1 fruit fly cellular context compared by ENCODE assay signal in genomic region chr3L:11648410-11648809, dm6.
A peak's percentile ranks its signal among the peaks of the same experiment; 100 is the strongest.
TF ChIP-seq lines count a peak whose summit lies in the region.

Gene RIOK1 (minus strand): TSS chr3L:11648474.
Gene Polr3H (plus strand): TSS chr3L:11648756.

TF ChIP-seq in whole organism, embryonic, 481 proteins besides CTCF, POLR2A, EP300 and RAD21 (continued from another document and continues in another):
- TF ChIP-seq tup (GFP tag; optimal IDR thresholded peaks at IDR 0.05; lab: Kevin White, UChicago) (peak; percentile 4), Ets65A (GFP tag; lab: Kevin White, UChicago) (peak; percentile 88), Dll (GFP tag; IDR thresholded peaks at IDR 0.05; lab: Robert Waterston, UW; ENCODE audit: partially characterized antibody) (peak; percentile 54; the same call in 1 of the 4 replicates), H2.0 (GFP tag; IDR thresholded peaks at IDR 0.05; lab: Robert Waterston, UW) (peak; percentile 74), ewg (GFP tag; optimal IDR thresholded peaks at IDR 0.05; lab: Kevin White, UChicago) (peak; percentile 34), HLH3B (GFP tag; IDR thresholded peaks at IDR 0.05; lab: Robert Waterston, UW) (peak; percentile 49; the same call in 1 of the 2 replicates), Sox100B (GFP tag; optimal IDR thresholded peaks at IDR 0.05; lab: Kevin White, UChicago) (no peak), NfI (GFP tag; optimal IDR thresholded peaks at IDR 0.05; lab: Kevin White, UChicago) (peak; percentile 72), CG10147 (GFP tag; optimal IDR thresholded peaks at IDR 0.05; lab: Kevin White, UChicago) (no peak), Pdp1 (GFP tag; optimal IDR thresholded peaks at IDR 0.05; lab: Kevin White, UChicago) (peak in 1 of 2 experiments; percentile 10), dmrt99B (tag; optimal IDR thresholded peaks at IDR 0.05; lab: Kevin White, UChicago) (no peak), Taf1 (GFP tag; IDR thresholded peaks at IDR 0.05; lab: Robert Waterston, UW) (no peak), Drgx (GFP tag; IDR thresholded peaks at IDR 0.05; lab: Robert Waterston, UW) (peak; percentile 46; the same call in 1 of the 2 replicates), repo (GFP tag; optimal IDR thresholded peaks at IDR 0.05; lab: Kevin White, UChicago) (peak; percentile 24), Myb (GFP tag; optimal IDR thresholded peaks at IDR 0.05; lab: Kevin White, UChicago) (peak; percentile 37), CG6254 (GFP tag; optimal IDR thresholded peaks at IDR 0.05; lab: Kevin White, UChicago) (peak; percentile 16), nerfin-2 (GFP tag; IDR thresholded peaks at IDR 0.05; lab: Robert Waterston, UW; ENCODE audit: partially characterized antibody) (no peak), CG3847 (GFP tag; IDR thresholded peaks at IDR 0.05; lab: Robert Waterston, UW) (no peak; the same call in 1 of the 2 replicates), zfh1 (GFP tag; IDR thresholded peaks at IDR 0.05; lab: Robert Waterston, UW) (peak; percentile 48; the same call in 2 of the 3 replicates), trem (tag; optimal IDR thresholded peaks at IDR 0.05; lab: Kevin White, UChicago) (peak; percentile 70), CrebB (tag; optimal IDR thresholded peaks at IDR 0.05; lab: Kevin White, UChicago) (peak; percentile 29), CG15601 (tag; optimal IDR thresholded peaks at IDR 0.05; lab: Kevin White, UChicago) (no peak), Bgb (GFP tag; IDR thresholded peaks at IDR 0.05; lab: Robert Waterston, UW; ENCODE audit: partially characterized antibody) (no peak), CG18011 (GFP tag; optimal IDR thresholded peaks at IDR 0.05; lab: Kevin White, UChicago) (peak; percentile 59), yki (optimal IDR thresholded peaks at IDR 0.05; lab: Kevin White, UChicago) (no peak), fru (optimal IDR thresholded peaks at IDR 0.05; lab: Kevin White, UChicago) (no peak), az2 (GFP tag; optimal IDR thresholded peaks at IDR 0.05; lab: Kevin White, UChicago) (peak; percentile 79), tgo (GFP tag; IDR thresholded peaks at IDR 0.05; lab: Robert Waterston, UW) (peak; percentile 74), Nf-YC (tag; optimal IDR thresholded peaks at IDR 0.05; lab: Kevin White, UChicago) (no peak), lov (optimal IDR thresholded peaks at IDR 0.05; lab: Kevin White, UChicago) (no peak), lov (GFP tag; IDR thresholded peaks at IDR 0.05; lab: Robert Waterston, UW) (no peak), Hr51 (GFP tag; optimal IDR thresholded peaks at IDR 0.05; lab: Kevin White, UChicago) (peak in 1 of 2 experiments; percentile 63), CG2889 (GFP tag; IDR thresholded peaks at IDR 0.05; lab: Robert Waterston, UW) (peak; percentile 57; the same call in 1 of the 3 replicates), CG4404 (GFP tag; IDR thresholded peaks at IDR 0.05; lab: Robert Waterston, UW) (peak; percentile 24; the same call in 1 of the 2 replicates), CG2129 (GFP tag; IDR thresholded peaks at IDR 0.05; lab: Robert Waterston, UW; ENCODE audit: partially characterized antibody) (no peak), D19A (tag; optimal IDR thresholded peaks at IDR 0.05; lab: Kevin White, UChicago) (no peak), CG12104 (GFP tag; optimal IDR thresholded peaks at IDR 0.05; lab: Kevin White, UChicago) (no peak), CG15269 (tag; optimal IDR thresholded peaks at IDR 0.05; lab: Kevin White, UChicago) (no peak), PHDP (tag; optimal IDR thresholded peaks at IDR 0.05; lab: Kevin White, UChicago) (no peak), HLHmδ (GFP tag; optimal IDR thresholded peaks at IDR 0.05; lab: Kevin White, UChicago) (no peak), ind (GFP tag; optimal IDR thresholded peaks at IDR 0.05; lab: Kevin White, UChicago) (peak; percentile 76), BEAF-32 (GFP tag; optimal IDR thresholded peaks at IDR 0.05; lab: Kevin White, UChicago) (peak; percentile 50), ssp (GFP tag; IDR thresholded peaks at IDR 0.05; lab: Robert Waterston, UW) (0 out of 2 replicates have a peak, but pooled peaks have one; percentile 40), sens (GFP tag; lab: Kevin White, UChicago) (peak; percentile 97), bab2 (GFP tag; optimal IDR thresholded peaks at IDR 0.05; lab: Kevin White, UChicago) (peak; percentile 20), Gug (GFP tag; IDR thresholded peaks at IDR 0.05; lab: Robert Waterston, UW) (peak; percentile 51; the same call in 3 of the 4 replicates), Ptx1 (GFP tag; IDR thresholded peaks at IDR 0.05; lab: Robert Waterston, UW) (peak; percentile 63; the same call in 1 of the 2 replicates), fu2 (GFP tag; optimal IDR thresholded peaks at IDR 0.05; lab: Kevin White, UChicago) (peak; percentile 66), E2f2 (GFP tag; IDR thresholded peaks at IDR 0.05; lab: Robert Waterston, UW) (peak; percentile 67), ATbp (GFP tag; optimal IDR thresholded peaks at IDR 0.05; lab: Kevin White, UChicago) (no peak), Rfx (GFP tag; IDR thresholded peaks at IDR 0.05; lab: Robert Waterston, UW) (peak; percentile 72), Usf (GFP tag; optimal IDR thresholded peaks at IDR 0.05; lab: Kevin White, UChicago) (no peak), CG4707 (GFP tag; optimal IDR thresholded peaks at IDR 0.05; lab: Kevin White, UChicago) (no peak), ttk (GFP tag; IDR thresholded peaks at IDR 0.05; lab: Robert Waterston, UW) (peak; percentile 31; the same call in 1 of the 2 replicates), abd-A (tag; optimal IDR thresholded peaks at IDR 0.05; lab: Kevin White, UChicago) (no peak), trh (GFP tag; optimal IDR thresholded peaks at IDR 0.05; lab: Kevin White, UChicago) (peak; percentile 29), emc (GFP tag; optimal IDR thresholded peaks at IDR 0.05; lab: Kevin White, UChicago) (no peak), pfk (GFP tag; optimal IDR thresholded peaks at IDR 0.05; lab: Kevin White, UChicago) (no peak), sna (GFP tag; IDR thresholded peaks at IDR 0.05; lab: Robert Waterston, UW; ENCODE audit: partially characterized antibody) (no peak), nerfin-1 (tag; optimal IDR thresholded peaks at IDR 0.05; lab: Kevin White, UChicago) (no peak), CG10267 (tag; optimal IDR thresholded peaks at IDR 0.05; lab: Kevin White, UChicago) (peak; percentile 69), Xrp1 (GFP tag; IDR thresholded peaks at IDR 0.05; lab: Robert Waterston, UW) (peak; percentile 67; the same call in 1 of the 2 replicates), CG17829 (tag; optimal IDR thresholded peaks at IDR 0.05; lab: Kevin White, UChicago) (no peak), bsh (GFP tag; optimal IDR thresholded peaks at IDR 0.05; lab: Kevin White, UChicago) (no peak), CG8359 (GFP tag; optimal IDR thresholded peaks at IDR 0.05; lab: Kevin White, UChicago; ENCODE audit: borderline replicate concordance) (no peak), shn (GFP tag; optimal IDR thresholded peaks at IDR 0.05; lab: Kevin White, UChicago) (peak; percentile 67), Oaz (GFP tag; IDR thresholded peaks at IDR 0.05; lab: Robert Waterston, UW) (peak; percentile 27; the same call in 1 of the 2 replicates), CG12659 (GFP tag; optimal IDR thresholded peaks at IDR 0.05; lab: Kevin White, UChicago) (peak; percentile 72), MBD-R2 (GFP tag; IDR thresholded peaks at IDR 0.05; lab: Robert Waterston, UW) (peak; percentile 88), CoRest (tag; optimal IDR thresholded peaks at IDR 0.05; lab: Kevin White, UChicago) (no peak), CG16813 (GFP tag; IDR thresholded peaks at IDR 0.05; lab: Robert Waterston, UW; ENCODE audit: partially characterized antibody) (no peak), CG16779 (GFP tag; IDR thresholded peaks at IDR 0.05; lab: Robert Waterston, UW) (no peak), CG18599 (GFP tag; optimal IDR thresholded peaks at IDR 0.05; lab: Kevin White, UChicago) (no peak), sob (GFP tag; IDR thresholded peaks at IDR 0.05; lab: Robert Waterston, UW) (peak; percentile 28; the same call in 1 of the 2 replicates), cg (GFP tag; optimal IDR thresholded peaks at IDR 0.05; lab: Kevin White, UChicago) (no peak), HmgD (GFP tag; optimal IDR thresholded peaks at IDR 0.05; lab: Kevin White, UChicago) (no peak), ab (GFP tag; optimal IDR thresholded peaks at IDR 0.05; lab: Kevin White, UChicago) (peak; percentile 68), so (GFP tag; IDR thresholded peaks at IDR 0.05; lab: Robert Waterston, UW) (no peak), CG7839 (tag; optimal IDR thresholded peaks at IDR 0.05; lab: Kevin White, UChicago) (no peak), CG17568 (GFP tag; optimal IDR thresholded peaks at IDR 0.05; lab: Kevin White, UChicago) (no peak), Adf1 (GFP tag; IDR thresholded peaks at IDR 0.05; lab: Robert Waterston, UW) (peak; percentile 41; the same call in 1 of the 2 replicates), Jarid2 (GFP tag; optimal IDR thresholded peaks at IDR 0.05; lab: Kevin White, UChicago) (no peak), CG8388 (GFP tag; optimal IDR thresholded peaks at IDR 0.05; lab: Kevin White, UChicago) (peak; percentile 48), fd64A (GFP tag; optimal IDR thresholded peaks at IDR 0.05; lab: Kevin White, UChicago) (no peak), CG31441 (GFP tag; IDR thresholded peaks at IDR 0.05; lab: Robert Waterston, UW) (no peak), Fer2 (tag; optimal IDR thresholded peaks at IDR 0.05; lab: Kevin White, UChicago) (no peak), MTF-1 (GFP tag; optimal IDR thresholded peaks at IDR 0.05; lab: Kevin White, UChicago; ENCODE audit: borderline replicate concordance) (no peak), CG6854 (GFP tag; optimal IDR thresholded peaks at IDR 0.05; lab: Kevin White, UChicago) (no peak), maf-S (GFP tag; optimal IDR thresholded peaks at IDR 0.05; lab: Kevin White, UChicago) (peak; percentile 49), danr (GFP tag; IDR thresholded peaks at IDR 0.05; lab: Robert Waterston, UW) (no peak), toy (GFP tag; IDR thresholded peaks at IDR 0.05; lab: Robert Waterston, UW) (no peak), Spps (tag; optimal IDR thresholded peaks at IDR 0.05; lab: Kevin White, UChicago) (peak; percentile 27), CG32767 (GFP tag; IDR thresholded peaks at IDR 0.05; lab: Robert Waterston, UW) (peak; percentile 11; the same call in 1 of the 2 replicates), ci (GFP tag; IDR thresholded peaks at IDR 0.05; lab: Robert Waterston, UW) (peak; percentile 65; the same call in 2 of the 3 replicates), prd (optimal IDR thresholded peaks at IDR 0.05; lab: Kevin White, UChicago) (no peak), prd (GFP tag; IDR thresholded peaks at IDR 0.05; lab: Robert Waterston, UW) (peak; percentile 67), CG1529 (GFP tag; optimal IDR thresholded peaks at IDR 0.05; lab: Kevin White, UChicago) (no peak), corto (GFP tag; optimal IDR thresholded peaks at IDR 0.05; lab: Kevin White, UChicago) (no peak), pnt (GFP tag; optimal IDR thresholded peaks at IDR 0.05; lab: Kevin White, UChicago) (peak; percentile 32), Hr3 (GFP tag; optimal IDR thresholded peaks at IDR 0.05; lab: Kevin White, UChicago) (peak; percentile 63), CG7963 (GFP tag; IDR thresholded peaks at IDR 0.05; lab: Robert Waterston, UW; ENCODE audit: partially characterized antibody) (no peak), fd102C (GFP tag; optimal IDR thresholded peaks at IDR 0.05; lab: Kevin White, UChicago) (no peak), tll (GFP tag; optimal IDR thresholded peaks at IDR 0.05; lab: Kevin White, UChicago) (no peak), h (optimal IDR thresholded peaks at IDR 0.05; lab: Kevin White, UChicago) (no peak), Deaf1 (tag; optimal IDR thresholded peaks at IDR 0.05; lab: Kevin White, UChicago) (no peak), Awh (GFP tag; IDR thresholded peaks at IDR 0.05; lab: Robert Waterston, UW) (no peak), eve (GFP tag; optimal IDR thresholded peaks at IDR 0.05; lab: Kevin White, UChicago) (no peak), CG2712 (tag; optimal IDR thresholded peaks at IDR 0.05; lab: Kevin White, UChicago) (no peak), cwo (GFP tag; optimal IDR thresholded peaks at IDR 0.05; lab: Kevin White, UChicago) (peak; percentile 82), sisA (GFP tag; IDR thresholded peaks at IDR 0.05; lab: Robert Waterston, UW) (peak; percentile 56), HmgZ (tag; optimal IDR thresholded peaks at IDR 0.05; lab: Kevin White, UChicago) (peak; percentile 74), Six4 (GFP tag; optimal IDR thresholded peaks at IDR 0.05; lab: Kevin White, UChicago) (peak; percentile 36), CG18262 (tag; optimal IDR thresholded peaks at IDR 0.05; lab: Kevin White, UChicago) (no peak), CG1602 (GFP tag; optimal IDR thresholded peaks at IDR 0.05; lab: Kevin White, UChicago) (peak; percentile 62), unpg (GFP tag; optimal IDR thresholded peaks at IDR 0.05; lab: Kevin White, UChicago) (no peak), CG6175 (GFP tag; IDR thresholded peaks at IDR 0.05; lab: Robert Waterston, UW) (no peak), CG11504 (tag; optimal IDR thresholded peaks at IDR 0.05; lab: Kevin White, UChicago) (no peak), CG11247 (GFP tag; IDR thresholded peaks at IDR 0.05; lab: Robert Waterston, UW) (peak; percentile 46; the same call in 1 of the 2 replicates), CG31224 (GFP tag; IDR thresholded peaks at IDR 0.05; lab: Robert Waterston, UW) (no peak), zen2 (GFP tag; IDR thresholded peaks at IDR 0.05; lab: Robert Waterston, UW; ENCODE audit: partially characterized antibody) (no peak), CG15479 (GFP tag; optimal IDR thresholded peaks at IDR 0.05; lab: Kevin White, UChicago) (peak; percentile 52), CG16863 (GFP tag; optimal IDR thresholded peaks at IDR 0.05; lab: Kevin White, UChicago) (peak; percentile 61), fd3F (GFP tag; optimal IDR thresholded peaks at IDR 0.05; lab: Kevin White, UChicago) (peak; percentile 39), gce (GFP tag; IDR thresholded peaks at IDR 0.05; lab: Robert Waterston, UW) (no peak), Camta (GFP tag; optimal IDR thresholded peaks at IDR 0.05; lab: Kevin White, UChicago) (peak; percentile 75), D19B (GFP tag; optimal IDR thresholded peaks at IDR 0.05; lab: Kevin White, UChicago) (no peak), Doc2 (GFP tag; IDR thresholded peaks at IDR 0.05; lab: Robert Waterston, UW) (no peak), CG2202 (tag; optimal IDR thresholded peaks at IDR 0.05; lab: Kevin White, UChicago) (peak; percentile 14), CG13775 (GFP tag; optimal IDR thresholded peaks at IDR 0.05; lab: Kevin White, UChicago) (peak; percentile 82), CG15514 (GFP tag; optimal IDR thresholded peaks at IDR 0.05; lab: Kevin White, UChicago) (peak; percentile 71), Med (GFP tag; lab: Kevin White, UChicago) (peak; percentile 97), sim (GFP tag; IDR thresholded peaks at IDR 0.05; lab: Robert Waterston, UW) (no peak)
